Worm (Caenorhabditis elegans) whole organism, dauer: ENCODE results near the gene col-119.

Experiments used
- unc-62 ChIP-seq: sonication (generic microtip); optimal IDR thresholded peaks from 2 replicates; lab custom pipeline; 2017; ENCODE audit warnings: missing biosample characterization, missing genetic modification reagents, missing genetic modification characterization

Gene col-119

ce11 chrIV:8974543-8975330 is 4.9 kb downstream of the col-119 start:
- no peak for TF ChIP-seq unc-62 (GFP tag; lab: Kevin White, UChicago)

- no peak for TF ChIP-seq unc-62 (GFP tag; lab: Kevin White, UChicago)
Observed at ce11 chrIV:8973249-8973958, 6.2 kb downstream of the col-119 start, which contains the start of gene C53B4.3. TSS of gene C53B4.3 (minus strand) at chrIV:8973712.

- no peak for TF ChIP-seq unc-62 (GFP tag; lab: Kevin White, UChicago)
Observed at ce11 chrIV:8967990-8968389, 11.6 kb downstream of the col-119 start, which contains the start of gene suex-2. TSS of gene suex-2 (plus strand) at chrIV:8968290.

- no peak for TF ChIP-seq unc-62 (GFP tag; lab: Kevin White, UChicago)
Observed at ce11 chrIV:8965883-8966282, 13.7 kb downstream of the col-119 start, which contains the start of gene C53B4.2. TSS of gene C53B4.2 (plus strand) at chrIV:8966183.

- no peak for TF ChIP-seq unc-62 (GFP tag; lab: Kevin White, UChicago)
Observed at ce11 chrIV:8956189-8956588, 23.4 kb downstream of the col-119 start, which contains the start of gene tpra-1. TSS of gene tpra-1 (plus strand) at chrIV:8956489.

- TF ChIP-seq unc-62 (GFP tag; lab: Kevin White, UChicago) = no peak
Observed at ce11 chrIV:8954126-8954525, 25.5 kb downstream of the col-119 start.

ce11 chrIV:8951953-8952567 is 27.5 kb downstream of the col-119 start:
- TF ChIP-seq unc-62 (GFP tag; lab: Kevin White, UChicago) = no peak

- no peak for TF ChIP-seq unc-62 (GFP tag; lab: Kevin White, UChicago)
Observed at ce11 chrIV:8949078-8950039, 30.2 kb downstream of the col-119 start.

- no peak for TF ChIP-seq unc-62 (GFP tag; lab: Kevin White, UChicago)
Observed at ce11 chrIV:8947146-8947545, 32.4 kb downstream of the col-119 start.

ce11 chrIV:8943430-8943829 is 36.2 kb downstream of the col-119 start:
- TF ChIP-seq unc-62 (GFP tag; lab: Kevin White, UChicago) = no peak

ce11 chrIV:8933575-8933974 is 46.0 kb downstream of the col-119 start, which contains the start of gene D1046.4:
TSS of gene D1046.4 (plus strand) at chrIV:8933875.
- TF ChIP-seq unc-62 (GFP tag; lab: Kevin White, UChicago) = no peak

- no peak for TF ChIP-seq unc-62 (GFP tag; lab: Kevin White, UChicago)
Observed at ce11 chrIV:8929942-8930492, 49.6 kb downstream of the col-119 start, which contains the start of the genes D1046.18 and slc-25A26. TSS of gene D1046.18 (plus strand) at chrIV:8930242. TSS of gene slc-25A26 (plus strand) at chrIV:8930442.
